3 fruit fly cellular contexts compared by ENCODE assay signal in the genomic region with DNA sequence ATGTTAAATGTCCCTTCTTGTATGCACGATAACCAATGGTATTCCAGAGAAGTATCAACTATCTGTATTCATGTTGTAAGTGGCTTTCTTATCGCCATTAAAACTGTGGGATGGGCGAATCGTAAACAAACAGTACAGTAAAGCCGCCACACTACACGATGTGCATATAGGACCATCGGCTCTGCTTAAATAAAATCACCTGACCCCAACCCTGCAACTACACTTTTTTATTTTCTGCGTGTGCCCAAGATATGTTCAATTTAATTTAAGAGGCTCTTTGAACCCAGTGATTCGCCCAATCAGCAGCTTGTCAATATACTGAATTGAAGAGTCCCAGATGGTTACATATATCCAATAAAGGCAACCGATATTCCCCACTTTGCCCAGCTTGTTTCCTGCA.
TF ChIP-seq lines count a peak whose summit lies in the region.

No protein-coding gene starts in this region.

- no peak for TF ChIP-seq CTCF in whole organism, embryonic (GFP tag; optimal IDR thresholded peaks at IDR 0.05; lab: Kevin White, UChicago)

TF ChIP-seq in whole organism, embryonic, 481 proteins besides CTCF, POLR2A, EP300 and RAD21 (continues in another document):
- TF ChIP-seq Ets65A (GFP tag; lab: Kevin White, UChicago) (no peak), Opbp (GFP tag; IDR thresholded peaks at IDR 0.05; lab: Robert Waterston, UW; ENCODE audit: partially characterized antibody) (no peak), Kr (GFP tag; optimal IDR thresholded peaks at IDR 0.05; lab: Kevin White, UChicago) (no peak), CG10274 (GFP tag; optimal IDR thresholded peaks at IDR 0.05; lab: Kevin White, UChicago) (no peak), Nf-YC (tag; optimal IDR thresholded peaks at IDR 0.05; lab: Kevin White, UChicago) (peak; percentile 68), CG14860 (GFP tag; IDR thresholded peaks at IDR 0.05; lab: Robert Waterston, UW; ENCODE audit: partially characterized antibody) (no peak), nom (GFP tag; optimal IDR thresholded peaks at IDR 0.05; lab: Kevin White, UChicago) (peak; percentile 26), CG15601 (tag; optimal IDR thresholded peaks at IDR 0.05; lab: Kevin White, UChicago) (no peak), MESR4 (GFP tag; optimal IDR thresholded peaks at IDR 0.05; lab: Kevin White, UChicago) (no peak), Drgx (GFP tag; IDR thresholded peaks at IDR 0.05; lab: Robert Waterston, UW) (no peak), CG13123 (GFP tag; optimal IDR thresholded peaks at IDR 0.05; lab: Kevin White, UChicago) (no peak), HmgZ (tag; optimal IDR thresholded peaks at IDR 0.05; lab: Kevin White, UChicago) (no peak), Nf-YB (GFP tag; optimal IDR thresholded peaks at IDR 0.05; lab: Kevin White, UChicago) (peak; percentile 49), CG15269 (tag; optimal IDR thresholded peaks at IDR 0.05; lab: Kevin White, UChicago) (no peak), CG9609 (GFP tag; optimal IDR thresholded peaks at IDR 0.05; lab: Kevin White, UChicago) (no peak), CG10431 (GFP tag; optimal IDR thresholded peaks at IDR 0.05; lab: Kevin White, UChicago) (no peak), CG1603 (tag; optimal IDR thresholded peaks at IDR 0.05; lab: Kevin White, UChicago) (no peak), CG2116 (GFP tag; optimal IDR thresholded peaks at IDR 0.05; lab: Kevin White, UChicago) (no peak), Med (GFP tag; lab: Kevin White, UChicago) (peak; percentile 36), pros (GFP tag; optimal IDR thresholded peaks at IDR 0.05; lab: Kevin White, UChicago) (no peak), CG18011 (GFP tag; optimal IDR thresholded peaks at IDR 0.05; lab: Kevin White, UChicago) (no peak), CG17829 (tag; optimal IDR thresholded peaks at IDR 0.05; lab: Kevin White, UChicago) (no peak), sug (tag; optimal IDR thresholded peaks at IDR 0.05; lab: Kevin White, UChicago) (no peak), CG34224 (GFP tag; IDR thresholded peaks at IDR 0.05; lab: Robert Waterston, UW; ENCODE audit: partially characterized antibody) (no peak), CG4730 (GFP tag; IDR thresholded peaks at IDR 0.05; lab: Robert Waterston, UW) (no peak), chm (GFP tag; IDR thresholded peaks at IDR 0.05; lab: Robert Waterston, UW) (no peak), CG18262 (tag; optimal IDR thresholded peaks at IDR 0.05; lab: Kevin White, UChicago) (no peak), lola (GFP tag; optimal IDR thresholded peaks at IDR 0.05; lab: Kevin White, UChicago) (no peak), tll (GFP tag; optimal IDR thresholded peaks at IDR 0.05; lab: Kevin White, UChicago) (no peak), CG31388 (GFP tag; optimal IDR thresholded peaks at IDR 0.05; lab: Kevin White, UChicago) (no peak)

TF ChIP-seq in whole organism, prepupa, 60 proteins besides CTCF, POLR2A, EP300 and RAD21:
- TF ChIP-seq Ets21C (GFP tag; optimal IDR thresholded peaks at IDR 0.05; lab: Kevin White, UChicago) (no peak), Hr4 (GFP tag; optimal IDR thresholded peaks at IDR 0.05; lab: Kevin White, UChicago) (peak; percentile 13), OdsH (GFP tag; optimal IDR thresholded peaks at IDR 0.05; lab: Kevin White, UChicago) (peak; percentile 5), Sox14 (GFP tag; optimal IDR thresholded peaks at IDR 0.05; lab: Kevin White, UChicago) (peak; percentile 34), CG6808 (GFP tag; optimal IDR thresholded peaks at IDR 0.05; lab: Kevin White, UChicago) (peak; percentile 46), CG10669 (GFP tag; optimal IDR thresholded peaks at IDR 0.05; lab: Kevin White, UChicago) (peak; percentile 27), CG6276 (GFP tag; optimal IDR thresholded peaks at IDR 0.05; lab: Kevin White, UChicago) (peak; percentile 35), pdm3 (GFP tag; optimal IDR thresholded peaks at IDR 0.05; lab: Kevin White, UChicago) (peak; percentile 11), Eip78C (GFP tag; lab: Kevin White, UChicago) (peak; percentile 62), CG8632 (GFP tag; optimal IDR thresholded peaks at IDR 0.05; lab: Kevin White, UChicago) (no peak), Lpt (GFP tag; optimal IDR thresholded peaks at IDR 0.05; lab: Kevin White, UChicago) (peak; percentile 30), CG32006 (GFP tag; optimal IDR thresholded peaks at IDR 0.05; lab: Kevin White, UChicago) (peak; percentile 55), CG9139 (GFP tag; optimal IDR thresholded peaks at IDR 0.05; lab: Kevin White, UChicago) (peak; percentile 5), net (GFP tag; optimal IDR thresholded peaks at IDR 0.05; lab: Kevin White, UChicago) (peak; percentile 22), Smox (GFP tag; optimal IDR thresholded peaks at IDR 0.05; lab: Kevin White, UChicago) (no peak), vri (GFP tag; optimal IDR thresholded peaks at IDR 0.05; lab: Kevin White, UChicago) (no peak), CG10631 (GFP tag; optimal IDR thresholded peaks at IDR 0.05; lab: Kevin White, UChicago) (peak; percentile 14), spab (GFP tag; optimal IDR thresholded peaks at IDR 0.05; lab: Kevin White, UChicago) (peak; percentile 26), acj6 (GFP tag; optimal IDR thresholded peaks at IDR 0.05; lab: Kevin White, UChicago) (peak; percentile 19), ss (GFP tag; optimal IDR thresholded peaks at IDR 0.05; lab: Kevin White, UChicago) (peak; percentile 31 to 54), fkh (GFP tag; optimal IDR thresholded peaks at IDR 0.05; lab: Kevin White, UChicago) (peak; percentile 22), Ets96B (tag; optimal IDR thresholded peaks at IDR 0.05; lab: Kevin White, UChicago) (peak; percentile 15), dsx (GFP tag; optimal IDR thresholded peaks at IDR 0.05; lab: Kevin White, UChicago; ENCODE audit: poor library complexity, severe bottlenecking) (no peak), CG6163 (GFP tag; IDR thresholded peaks at IDR 0.05; lab: Robert Waterston, UW) (0 out of 3 replicates have a peak, but pooled peaks have one; percentile 33), CG6792 (GFP tag; optimal IDR thresholded peaks at IDR 0.05; lab: Kevin White, UChicago) (no peak)

TF ChIP-seq in whole organism, pupa, 21 proteins besides CTCF, POLR2A, EP300 and RAD21:
- no peak for TF ChIP-seq CG32121 (GFP tag; IDR thresholded peaks at IDR 0.05; lab: Robert Waterston, UW)
- TF ChIP-seq CG13204 (GFP tag; optimal IDR thresholded peaks at IDR 0.05; lab: Kevin White, UChicago) = no peak
- no peak for TF ChIP-seq CG12605 (GFP tag; IDR thresholded peaks at IDR 0.05; lab: Robert Waterston, UW)
- TF ChIP-seq CG9948 (tag; optimal IDR thresholded peaks at IDR 0.05; lab: Kevin White, UChicago) = peak; percentile 26
- TF ChIP-seq CG8159 (tag; optimal IDR thresholded peaks at IDR 0.05; lab: Kevin White, UChicago) = peak; percentile 34
- 0 out of 3 replicates have a peak, but pooled peaks have one; percentile 36 for TF ChIP-seq fd96Ca (GFP tag; IDR thresholded peaks at IDR 0.05; lab: Robert Waterston, UW)
- TF ChIP-seq CG10348 (GFP tag; IDR thresholded peaks at IDR 0.05; lab: Robert Waterston, UW) = no peak
- no peak for TF ChIP-seq Snoo (tag; optimal IDR thresholded peaks at IDR 0.05; lab: Kevin White, UChicago)
- no peak for TF ChIP-seq CG4496 (GFP tag; IDR thresholded peaks at IDR 0.05; lab: Robert Waterston, UW)
- TF ChIP-seq rn (GFP tag; IDR thresholded peaks at IDR 0.05; lab: Robert Waterston, UW) = no peak
- no peak for TF ChIP-seq D1 (tag; optimal IDR thresholded peaks at IDR 0.05; lab: Kevin White, UChicago)
- TF ChIP-seq gl (tag; optimal IDR thresholded peaks at IDR 0.05; lab: Kevin White, UChicago) = peak; percentile 40
- TF ChIP-seq Pif1A (GFP tag; optimal IDR thresholded peaks at IDR 0.05; lab: Kevin White, UChicago) = peak; percentile 17
- TF ChIP-seq CG34367 (tag; optimal IDR thresholded peaks at IDR 0.05; lab: Kevin White, UChicago) = no peak
- peak; percentile 8 for TF ChIP-seq Pif1B (GFP tag; optimal IDR thresholded peaks at IDR 0.05; lab: Kevin White, UChicago)
- TF ChIP-seq Ets98B (GFP tag; IDR thresholded peaks at IDR 0.05; lab: Robert Waterston, UW) = peak; percentile 14; the same call in 1 of the 2 replicates
- peak; percentile 26 for TF ChIP-seq CG8301 (tag; optimal IDR thresholded peaks at IDR 0.05; lab: Kevin White, UChicago)
- peak; percentile 50 for TF ChIP-seq CG15710 (tag; optimal IDR thresholded peaks at IDR 0.05; lab: Kevin White, UChicago)
- peak; percentile 46 for TF ChIP-seq CG14655 (GFP tag; optimal IDR thresholded peaks at IDR 0.05; lab: Kevin White, UChicago)
- peak; percentile 33 for TF ChIP-seq CG17806 (tag; optimal IDR thresholded peaks at IDR 0.05; lab: Kevin White, UChicago)
- no peak for TF ChIP-seq EcR (GFP tag; optimal IDR thresholded peaks at IDR 0.05; lab: Kevin White, UChicago)
